Fruit fly (Drosophila melanogaster): ENCODE data around the gene CG13060.

DNA sequence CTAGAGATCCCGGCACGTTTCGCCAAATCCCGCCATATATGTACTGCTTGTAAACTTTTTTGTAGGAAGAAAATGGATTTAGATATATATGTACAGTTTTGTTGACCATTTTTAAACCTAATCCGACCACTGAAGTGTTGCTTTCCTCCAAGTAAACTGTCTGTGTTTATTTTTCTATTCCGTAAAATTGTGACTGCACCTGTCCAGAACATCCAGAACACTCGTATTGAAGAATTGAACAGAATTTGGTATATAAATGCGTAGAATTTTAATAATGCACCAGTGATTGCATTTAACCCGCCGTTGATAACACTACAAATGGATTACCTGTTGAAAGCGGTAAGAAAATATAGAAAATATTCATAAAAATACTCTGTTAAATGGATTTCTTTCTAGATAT is 15.7 kb upstream of the CG13060 start, which contains the start of gene CG43249:
- TF ChIP-seq Hr78 (GFP tag; optimal IDR thresholded peaks at IDR 0.05) (no peak), Sp1 (GFP tag; optimal IDR thresholded peaks at IDR 0.05) (no peak), jim (GFP tag; optimal IDR thresholded peaks at IDR 0.05) (no peak), OdsH (GFP tag; optimal IDR thresholded peaks at IDR 0.05) (no peak), Dfd (GFP tag; optimal IDR thresholded peaks at IDR 0.05) (no peak), Jra (GFP tag; optimal IDR thresholded peaks at IDR 0.05) (no peak), Myc (optimal IDR thresholded peaks at IDR 0.05) (no peak), usp (GFP tag; optimal IDR thresholded peaks at IDR 0.05) (no peak), br (GFP tag; optimal IDR thresholded peaks at IDR 0.05) (no peak), psq (GFP tag; optimal IDR thresholded peaks at IDR 0.05) (no peak), woc (GFP tag; optimal IDR thresholded peaks at IDR 0.05) (no peak), dsf (GFP tag; optimal IDR thresholded peaks at IDR 0.05; ENCODE audit: borderline replicate concordance) (no peak), sv (GFP tag; optimal IDR thresholded peaks at IDR 0.05) (no peak)

All from whole organism, wandering third instar larva.